Worm (Caenorhabditis elegans) whole organism, midembryonic: Measurements from ENCODE around the gene nas-1.

Experiments
- T22C8.4 ChIP-seq: fragments of 200-800 bp; sonication (Bioruptor generic); IDR thresholded peaks from 2 replicates; pipeline ENCODE4 v1.3.6; 2022; ENCODE audit warnings: missing genetic modification characterization, missing compliant biosample characterization
- cog-1 ChIP-seq: sonication (generic microtip); optimal IDR thresholded peaks from 2 replicates; lab custom pipeline; 2016; ENCODE audit warnings: missing genetic modification characterization, missing compliant biosample characterization
- flt-1 ChIP-seq: fragments of 200-800 bp; sonication (Bioruptor generic); IDR thresholded peaks from 2 replicates; pipeline ENCODE4 v1.3.6; 2022; ENCODE audit warnings: missing genetic modification characterization, missing compliant biosample characterization
- klf-2 ChIP-seq: fragments of 200-800 bp; sonication (Bioruptor generic); conservative IDR thresholded peaks from 2 replicates; pipeline ENCODE4 v1.3.6; 2022; ENCODE audit warnings: missing genetic modification reagents, missing genetic modification characterization, missing compliant biosample characterization
- med-1 ChIP-seq: sonication (generic microtip); optimal IDR thresholded peaks from 2 replicates; lab custom pipeline; 2017; ENCODE audit warnings: missing genetic modification characterization, mild to moderate bottlenecking, missing compliant biosample characterization, antibody characterized with exemption, missing genetic modification reagents; ENCODE audit not compliant: insufficient read depth
- ref-1 ChIP-seq: fragments of 200-800 bp; sonication (Bioruptor generic); conservative IDR thresholded peaks from 2 replicates; pipeline ENCODE4 v1.3.6; 2022; ENCODE audit warnings: missing genetic modification reagents, missing genetic modification characterization, missing compliant biosample characterization
- tab-1 ChIP-seq: fragments of 200-800 bp; sonication (Bioruptor generic); IDR thresholded peaks from 2 replicates; pipeline ENCODE4 v1.3.6; 2022; ENCODE audit warnings: missing genetic modification characterization, missing compliant biosample characterization
- ztf-23 ChIP-seq: fragments of 200-800 bp; sonication (Bioruptor generic); IDR thresholded peaks from 2 replicates; pipeline ENCODE4 v1.3.6; 2022; ENCODE audit warnings: missing genetic modification reagents, missing genetic modification characterization, missing compliant biosample characterization
- ztf-29 ChIP-seq: fragments of 200-800 bp; sonication (Bioruptor generic); IDR thresholded peaks from 2 replicates; pipeline ENCODE4 v1.3.6; 2022; ENCODE audit warnings: missing genetic modification reagents, missing genetic modification characterization, missing compliant biosample characterization

nas-1 gene

DNA sequence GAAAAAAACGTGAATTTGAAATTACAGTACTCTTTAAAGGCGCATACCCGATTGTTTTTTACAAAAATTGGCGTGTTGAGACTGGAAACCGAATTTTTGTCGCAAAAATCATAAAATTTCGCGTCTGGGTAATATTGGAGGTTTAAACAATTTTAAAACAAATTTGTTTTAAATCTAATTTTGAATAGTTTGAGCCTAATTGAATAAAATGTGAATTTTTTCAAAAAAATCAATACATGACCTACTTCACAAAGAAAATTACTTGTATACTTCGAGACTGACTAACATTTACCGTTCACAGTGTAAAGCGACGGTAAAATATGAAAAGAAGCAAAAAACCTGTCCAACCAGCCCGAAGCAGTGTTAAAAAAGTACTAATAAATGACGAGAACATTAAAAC is 51.7 kb downstream of the nas-1 start:
- TF ChIP-seq tab-1 (no peak), med-1 (no peak), cog-1 (no peak), klf-2 (no peak), T22C8.4 (no peak), flt-1 (GFP tag; lab: Robert Waterston, UW) (no peak), ztf-23 (GFP tag; lab: Robert Waterston, UW) (no peak), ref-1 (no peak), ztf-29 (GFP tag; lab: Robert Waterston, UW) (no peak)
